Fruit fly (Drosophila melanogaster): ENCODE measurements around the gene CG8661.

CG8661 gene

dm6 chrX:17293385-17293784 lies 9.1 kb upstream of the CG8661 start (continued):
- no peak for TF ChIP-seq hb (GFP tag; IDR thresholded peaks at IDR 0.05; ENCODE audit: partially characterized antibody)
- no peak for TF ChIP-seq maf-S (GFP tag; optimal IDR thresholded peaks at IDR 0.05)
- no peak for TF ChIP-seq CG43689 (GFP tag; IDR thresholded peaks at IDR 0.05)
- TF ChIP-seq peb (GFP tag; IDR thresholded peaks at IDR 0.05), result 0 out of 2 replicates have a peak, but pooled peaks have one; percentile 11
- no peak for TF ChIP-seq Optix (GFP tag; IDR thresholded peaks at IDR 0.05)
- TF ChIP-seq H15 (GFP tag; IDR thresholded peaks at IDR 0.05), result 0 out of 3 replicates have a peak, but pooled peaks have one; percentile 46
- TF ChIP-seq CG12659 (GFP tag; optimal IDR thresholded peaks at IDR 0.05), result peak; percentile 6
- peak; percentile 50 for TF ChIP-seq CG18599 (GFP tag; optimal IDR thresholded peaks at IDR 0.05)
- no peak for TF ChIP-seq pan (optimal IDR thresholded peaks at IDR 0.05)
- peak in 1 of 2 experiments; percentile 59 for TF ChIP-seq pan (GFP tag; optimal IDR thresholded peaks at IDR 0.05 in 1 of 2, IDR thresholded peaks at IDR 0.05 in 1 of 2)
- 0 out of 2 replicates have a peak, but pooled peaks have one; percentile 32 for TF ChIP-seq CG14014 (GFP tag; IDR thresholded peaks at IDR 0.05)
- no peak for TF ChIP-seq CG3065 (GFP tag; optimal IDR thresholded peaks at IDR 0.05)
- TF ChIP-seq fru (optimal IDR thresholded peaks at IDR 0.05), result no peak
- TF ChIP-seq scrt (GFP tag; optimal IDR thresholded peaks at IDR 0.05), result no peak
- no peak for TF ChIP-seq Lpt (GFP tag; optimal IDR thresholded peaks at IDR 0.05)
- TF ChIP-seq CG8944 (GFP tag; optimal IDR thresholded peaks at IDR 0.05), result no peak
- peak; percentile 44; the same call in 1 of the 2 replicates for TF ChIP-seq Atf6 (GFP tag; IDR thresholded peaks at IDR 0.05)
- TF ChIP-seq CG11456 (GFP tag; IDR thresholded peaks at IDR 0.05), result no peak
- peak; percentile 50 for TF ChIP-seq tap (tag; optimal IDR thresholded peaks at IDR 0.05)
- no peak for TF ChIP-seq Ravus (GFP tag; IDR thresholded peaks at IDR 0.05)
- no peak for TF ChIP-seq ken (GFP tag; IDR thresholded peaks at IDR 0.05)
- peak; percentile 55 for TF ChIP-seq nmo (GFP tag; optimal IDR thresholded peaks at IDR 0.05)
- no peak for TF ChIP-seq onecut (GFP tag; IDR thresholded peaks at IDR 0.05)
- no peak for TF ChIP-seq CG12744 (GFP tag; optimal IDR thresholded peaks at IDR 0.05)
- peak; percentile 70 for TF ChIP-seq B-H2 (GFP tag; optimal IDR thresholded peaks at IDR 0.05)
- no peak for TF ChIP-seq CG16815 (GFP tag; optimal IDR thresholded peaks at IDR 0.05)
- TF ChIP-seq CG10654 (GFP tag; optimal IDR thresholded peaks at IDR 0.05), result no peak
- TF ChIP-seq knrl (GFP tag; IDR thresholded peaks at IDR 0.05; ENCODE audit: partially characterized antibody), result no peak
- 0 out of 2 replicates have a peak, but pooled peaks have one; percentile 57 for TF ChIP-seq CG17328 (GFP tag; IDR thresholded peaks at IDR 0.05)
- no peak for TF ChIP-seq pzg (GFP tag; optimal IDR thresholded peaks at IDR 0.05)
- peak; percentile 74 for TF ChIP-seq Xrp1 (GFP tag; IDR thresholded peaks at IDR 0.05)
- TF ChIP-seq Meics (GFP tag; optimal IDR thresholded peaks at IDR 0.05), result peak; percentile 55
- no peak for TF ChIP-seq CG12942 (GFP tag; optimal IDR thresholded peaks at IDR 0.05)
- no peak for TF ChIP-seq CG11085 (GFP tag; IDR thresholded peaks at IDR 0.05)
- TF ChIP-seq stwl (tag; optimal IDR thresholded peaks at IDR 0.05), result no peak
- TF ChIP-seq CG8924 (tag; optimal IDR thresholded peaks at IDR 0.05), result peak; percentile 48
- no peak for TF ChIP-seq gro (GFP tag; optimal IDR thresholded peaks at IDR 0.05)
- peak; percentile 33 for TF ChIP-seq Hr3 (GFP tag; optimal IDR thresholded peaks at IDR 0.05)
- TF ChIP-seq TFAM (GFP tag; optimal IDR thresholded peaks at IDR 0.05), result no peak
- TF ChIP-seq B-H1 (GFP tag; IDR thresholded peaks at IDR 0.05), result peak; percentile 35; the same call in 2 of the 3 replicates
- no peak for TF ChIP-seq emc (GFP tag; optimal IDR thresholded peaks at IDR 0.05)
- TF ChIP-seq CG18619 (GFP tag; optimal IDR thresholded peaks at IDR 0.05), result no peak
- peak; percentile 39 for TF ChIP-seq CG4424 (GFP tag; optimal IDR thresholded peaks at IDR 0.05)
- no peak for TF ChIP-seq Doc2 (GFP tag; IDR thresholded peaks at IDR 0.05)
- peak; percentile 79 for TF ChIP-seq CG11504 (tag; optimal IDR thresholded peaks at IDR 0.05)
- TF ChIP-seq otp (GFP tag; IDR thresholded peaks at IDR 0.05), result 0 out of 3 replicates have a peak, but pooled peaks have one; percentile 41
- TF ChIP-seq CG3838 (GFP tag; optimal IDR thresholded peaks at IDR 0.05), result no peak
- TF ChIP-seq CG11247 (GFP tag; IDR thresholded peaks at IDR 0.05), result peak; percentile 19; the same call in 1 of the 2 replicates
- peak; percentile 41 for TF ChIP-seq sens (GFP tag)
- no peak for TF ChIP-seq CG5245 (GFP tag; optimal IDR thresholded peaks at IDR 0.05)
- TF ChIP-seq CG1647 (GFP tag; optimal IDR thresholded peaks at IDR 0.05), result no peak
- no peak for TF ChIP-seq CG7987 (GFP tag; optimal IDR thresholded peaks at IDR 0.05)
- TF ChIP-seq D19A (tag; optimal IDR thresholded peaks at IDR 0.05), result peak; percentile 51
